Worm (Caenorhabditis elegans): ENCODE data around the gene F41E7.6.

The F41E7.6 gene

DNA sequence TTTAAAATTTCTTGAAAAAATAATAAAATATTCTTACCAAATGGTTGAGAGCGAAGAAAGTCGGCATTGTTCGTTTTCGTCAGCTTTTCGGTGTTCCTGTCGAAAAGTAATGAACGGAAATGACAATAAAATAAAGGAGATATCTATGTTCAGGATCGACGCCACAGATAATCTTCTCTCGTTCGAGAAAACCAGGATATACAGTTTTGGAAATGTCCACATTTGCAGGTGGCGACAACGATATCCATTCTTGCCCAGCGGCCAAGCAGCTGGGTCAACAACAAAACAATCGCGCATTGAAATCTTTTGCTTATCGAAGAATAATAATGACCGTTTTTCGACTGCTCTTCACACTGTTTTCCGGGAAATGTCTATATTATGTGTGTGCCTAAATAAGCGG, 45.4 kb upstream of the F41E7.6 start, which contains the start of gene R07E3.7:
Gene R07E3.7 (minus strand): TSS at position 101 of the 400 bp plus-strand sequence.
- no peak for TF ChIP-seq attf-3 (GFP tag; conservative IDR thresholded peaks at IDR 0.05)
- no peak for TF ChIP-seq efl-1 (GFP tag; optimal IDR thresholded peaks at IDR 0.05)
- TF ChIP-seq ztf-3 (GFP tag; optimal IDR thresholded peaks at IDR 0.05): no peak
- no peak for TF ChIP-seq mcd-1 (GFP tag; IDR thresholded peaks at IDR 0.05)
- no peak for TF ChIP-seq die-1 (tag; optimal IDR thresholded peaks at IDR 0.05)
- no peak for TF ChIP-seq snpc-3.4 (tag; optimal IDR thresholded peaks at IDR 0.05)
- no peak for TF ChIP-seq lin-35 (GFP tag; optimal IDR thresholded peaks at IDR 0.05)
- no peak for TF ChIP-seq ceh-100 (GFP tag; IDR thresholded peaks at IDR 0.05)
- no peak for TF ChIP-seq let-526 (GFP tag; IDR thresholded peaks at IDR 0.05)
- no peak for TF ChIP-seq ceh-40 (GFP tag; IDR thresholded peaks at IDR 0.05)
- no peak for TF ChIP-seq mxl-1 (tag; optimal IDR thresholded peaks at IDR 0.05)

DNA sequence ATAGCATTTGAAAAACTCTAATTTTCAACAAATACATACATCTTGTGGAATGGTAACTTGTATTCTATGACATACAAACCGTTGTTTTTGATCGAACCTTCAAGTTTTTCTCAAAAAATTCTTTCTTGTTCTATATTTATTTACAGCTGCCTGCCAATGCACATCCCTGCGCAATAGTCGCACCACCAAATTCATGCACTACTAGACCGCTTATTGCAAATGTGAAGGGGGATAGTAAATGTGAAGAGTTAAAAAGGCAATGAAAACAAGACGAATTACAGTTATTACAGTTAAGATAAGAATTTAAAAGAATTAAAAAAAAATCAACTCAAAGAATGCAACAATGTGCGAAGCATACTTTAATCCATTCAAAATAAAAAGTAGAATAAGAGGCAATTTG, 43.6 kb upstream of the F41E7.6 start:
- TF ChIP-seq ceh-58 (GFP tag; IDR thresholded peaks at IDR 0.05): no peak
- TF ChIP-seq ekl-4 (GFP tag; IDR thresholded peaks at IDR 0.05): no peak

DNA sequence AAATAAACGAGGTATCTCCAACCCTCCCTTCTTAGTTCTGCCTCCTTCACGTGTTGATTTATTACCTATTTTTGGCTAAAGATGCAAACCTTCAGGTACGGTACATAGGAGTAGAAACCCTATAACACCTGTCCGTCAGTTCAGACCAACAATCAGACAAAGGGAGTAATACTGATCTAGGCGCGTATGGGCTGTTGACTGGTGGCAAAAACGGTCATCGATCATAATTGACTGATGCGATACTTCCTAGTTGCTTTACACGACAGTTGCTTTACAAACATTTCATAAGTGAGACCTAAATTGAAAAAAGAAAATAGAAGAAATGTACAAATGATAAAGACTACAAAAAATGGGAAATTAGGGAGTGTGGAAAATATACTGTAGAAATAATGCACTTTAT, 39.9 kb upstream of the F41E7.6 start:
- TF ChIP-seq ceh-79 (tag; optimal IDR thresholded peaks at IDR 0.05): no peak
- TF ChIP-seq lin-54 (GFP tag; optimal IDR thresholded peaks at IDR 0.05): no peak
- TF ChIP-seq lsy-27 (tag; optimal IDR thresholded peaks at IDR 0.05; ENCODE audit: borderline replicate concordance, insufficient read depth): no peak
- no peak for TF ChIP-seq F57A8.1 (GFP tag; optimal IDR thresholded peaks at IDR 0.05)
- no peak for TF ChIP-seq Y79H2A.3 (GFP tag; conservative IDR thresholded peaks at IDR 0.05)
- no peak for TF ChIP-seq bed-1 (GFP tag; IDR thresholded peaks at IDR 0.05)
- TF ChIP-seq rpc-1 (optimal IDR thresholded peaks at IDR 0.05): no peak
- TF ChIP-seq rpc-1 (tag; optimal IDR thresholded peaks at IDR 0.05): no peak
- no peak for TF ChIP-seq unc-62 (GFP tag; optimal IDR thresholded peaks at IDR 0.05)
- no peak for TF ChIP-seq snpc-4 (GFP tag; optimal IDR thresholded peaks at IDR 0.05)
- no peak for TF ChIP-seq snpc-4 (tag; optimal IDR thresholded peaks at IDR 0.05)
- TF ChIP-seq zim-3 (tag; optimal IDR thresholded peaks at IDR 0.05): no peak
- no peak for TF ChIP-seq nhr-90 (tag; optimal IDR thresholded peaks at IDR 0.05)
- no peak for TF ChIP-seq ccch-3 (GFP tag; optimal IDR thresholded peaks at IDR 0.05)
- TF ChIP-seq mcd-1 (GFP tag; IDR thresholded peaks at IDR 0.05): no peak
- no peak for TF ChIP-seq mes-4 (tag; optimal IDR thresholded peaks at IDR 0.05)
- TF ChIP-seq sea-2 (GFP tag; IDR thresholded peaks at IDR 0.05): no peak
- no peak for TF ChIP-seq ets-4 (GFP tag; optimal IDR thresholded peaks at IDR 0.05)
- TF ChIP-seq hlh-12 (tag; optimal IDR thresholded peaks at IDR 0.05): no peak

DNA sequence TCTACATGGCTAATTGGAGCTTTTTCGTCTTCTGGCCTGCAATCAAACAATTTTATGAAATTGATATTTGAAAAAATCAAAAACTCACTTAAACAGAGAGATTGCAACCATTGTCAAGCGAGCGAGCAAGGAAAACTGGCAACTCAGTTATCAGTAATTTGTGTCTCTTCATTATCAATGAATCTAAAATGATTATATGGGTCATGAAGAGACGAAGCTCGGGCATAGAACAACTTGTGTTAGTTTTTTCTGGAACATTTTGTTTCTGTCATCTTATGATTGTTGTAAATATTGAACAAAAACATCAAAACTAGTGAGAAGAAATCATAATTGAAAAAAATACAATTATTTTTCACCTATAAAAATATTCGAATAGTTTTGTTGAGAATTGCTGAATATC, 30.7 kb upstream of the F41E7.6 start, which contains the start of gene R07E3.1:
Gene R07E3.1 (minus strand): TSS at position 176 of the 400 bp plus-strand sequence.
- TF ChIP-seq cebp-1 (GFP tag; IDR thresholded peaks at IDR 0.05) (0 out of 2 replicates have a peak, but pooled peaks have one; percentile 15), cebp-1 (tag; optimal IDR thresholded peaks at IDR 0.05) (no peak), F57C9.4 (tag; optimal IDR thresholded peaks at IDR 0.05) (no peak), nhr-80 (tag; optimal IDR thresholded peaks at IDR 0.05) (peak; percentile 57)

DNA sequence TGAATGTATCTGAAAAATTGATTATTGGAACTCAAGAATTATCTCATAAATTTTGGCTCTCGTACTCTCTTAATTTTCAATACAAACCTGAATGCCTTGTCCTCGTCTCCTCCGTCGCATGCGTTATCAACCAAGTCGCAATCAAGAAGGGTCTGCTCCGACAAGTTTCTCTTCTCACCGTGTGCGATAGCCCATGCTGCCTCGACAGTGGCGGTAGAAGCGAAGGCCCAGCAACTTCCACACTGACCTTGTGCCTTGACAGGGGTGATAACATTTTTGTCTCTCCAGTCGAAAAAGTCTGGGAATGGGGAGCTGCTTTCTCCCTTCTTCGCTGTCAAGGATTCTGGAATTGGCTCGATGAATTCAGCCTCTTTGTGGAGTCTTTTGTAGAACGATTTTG, 29.8 kb upstream of the F41E7.6 start:
- TF ChIP-seq dox-1 (GFP tag; IDR thresholded peaks at IDR 0.05) (peak; percentile 65; the same call in 1 of the 2 replicates), T26A5.8 (tag; optimal IDR thresholded peaks at IDR 0.05) (no peak), D2030.7 (GFP tag; IDR thresholded peaks at IDR 0.05) (no peak), mcd-1 (GFP tag; IDR thresholded peaks at IDR 0.05) (peak; percentile 23; the same call in 1 of the 2 replicates), chd-7 (tag; optimal IDR thresholded peaks at IDR 0.05) (no peak), ceh-100 (GFP tag; IDR thresholded peaks at IDR 0.05) (no peak), hmg-20 (GFP tag; IDR thresholded peaks at IDR 0.05) (no peak), bed-2 (GFP tag; IDR thresholded peaks at IDR 0.05) (no peak), egrh-3 (GFP tag; IDR thresholded peaks at IDR 0.05) (no peak), Y95B8A.8 (GFP tag; IDR thresholded peaks at IDR 0.05) (no peak), nhr-80 (tag; optimal IDR thresholded peaks at IDR 0.05) (peak; percentile 80), ets-4 (GFP tag; optimal IDR thresholded peaks at IDR 0.05) (peak; percentile 72), C06A6.2 (GFP tag; conservative IDR thresholded peaks at IDR 0.05) (no peak), zfh-2 (GFP tag; conservative IDR thresholded peaks at IDR 0.05) (peak; percentile 67; the same call in 1 of the 2 replicates), hsf-1 (GFP tag; IDR thresholded peaks at IDR 0.05) (no peak)

Measured in whole organism, young adult.